Fruit fly (Drosophila melanogaster): ENCODE measurements around the gene CG7304.

DNA sequence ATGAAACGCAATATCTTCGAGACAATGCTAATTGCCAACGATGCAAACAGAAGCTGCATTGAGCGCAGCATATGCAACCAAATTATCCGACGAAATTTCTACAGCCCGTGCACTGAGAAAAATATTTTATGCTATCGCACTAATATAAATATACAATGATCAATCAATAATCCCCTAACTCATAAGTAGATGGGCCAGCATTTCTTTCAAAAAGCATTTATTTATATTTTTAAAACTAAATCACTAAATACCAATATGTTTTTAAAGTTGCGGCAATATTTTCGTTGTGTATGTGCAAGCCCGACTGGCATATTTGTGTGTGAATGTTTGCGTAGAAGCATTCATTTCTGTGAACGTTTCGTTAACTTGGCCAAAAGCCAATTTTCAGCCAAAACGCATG lies 33.3 kb upstream of the CG7304 start:
- TF ChIP-seq Hr78 (GFP tag; optimal IDR thresholded peaks at IDR 0.05) (no peak), psq (GFP tag; optimal IDR thresholded peaks at IDR 0.05) (no peak), Myc (optimal IDR thresholded peaks at IDR 0.05) (no peak), brk (GFP tag; optimal IDR thresholded peaks at IDR 0.05) (no peak), dl (GFP tag; optimal IDR thresholded peaks at IDR 0.05; ENCODE audit: insufficient read depth in 1 of 2, partially characterized antibody in 2 of 2) (no peak), Hnf4 (GFP tag; optimal IDR thresholded peaks at IDR 0.05) (no peak), dmrt93B (GFP tag; optimal IDR thresholded peaks at IDR 0.05) (no peak), sv (GFP tag; optimal IDR thresholded peaks at IDR 0.05) (no peak), CG32264 (GFP tag; optimal IDR thresholded peaks at IDR 0.05) (no peak), Dif (GFP tag; optimal IDR thresholded peaks at IDR 0.05; ENCODE audit: partially characterized antibody) (no peak), jim (GFP tag; optimal IDR thresholded peaks at IDR 0.05) (no peak), ey (GFP tag; optimal IDR thresholded peaks at IDR 0.05) (no peak)

Data from whole organism, wandering third instar larva.